Worm (Caenorhabditis elegans) whole organism, mixed stage, embryonic: Measurements from ENCODE around the gene clec-142.

ENCODE experiments used
- blmp-1 ChIP-seq: fragments of 150-350 bp; optimal IDR thresholded peaks from 2 replicates; lab custom pipeline; 2014; ENCODE audit warnings: missing biosample characterization, missing genetic modification characterization
- nhr-12 ChIP-seq: fragments of 150-350 bp; optimal IDR thresholded peaks from 2 replicates; lab custom pipeline; 2014; ENCODE audit warnings: missing biosample characterization, missing genetic modification characterization
- nhr-76 ChIP-seq: sonication (generic microtip); optimal IDR thresholded peaks from 2 replicates; lab custom pipeline; 2017; ENCODE audit warnings: missing biosample characterization, missing genetic modification characterization
- unc-62 ChIP-seq: fragments of 150-350 bp; optimal IDR thresholded peaks from 2 replicates; lab custom pipeline; 2014; ENCODE audit warnings: missing biosample characterization, missing genetic modification reagents, missing genetic modification characterization

- no peak for TF ChIP-seq blmp-1 (tag; lab: Kevin White, UChicago)
- no peak for TF ChIP-seq nhr-76 (tag; lab: Kevin White, UChicago)
- no peak for TF ChIP-seq nhr-12 (tag; lab: Kevin White, UChicago)
- TF ChIP-seq unc-62 (GFP tag; lab: Kevin White, UChicago) = no peak
Observed at ce11 chrII:8259674-8260073, 18.8 kb upstream of the clec-142 start.
